Fruit fly (Drosophila melanogaster): Measurements from ENCODE around the gene CG10469.

CG10469 gene

DNA sequence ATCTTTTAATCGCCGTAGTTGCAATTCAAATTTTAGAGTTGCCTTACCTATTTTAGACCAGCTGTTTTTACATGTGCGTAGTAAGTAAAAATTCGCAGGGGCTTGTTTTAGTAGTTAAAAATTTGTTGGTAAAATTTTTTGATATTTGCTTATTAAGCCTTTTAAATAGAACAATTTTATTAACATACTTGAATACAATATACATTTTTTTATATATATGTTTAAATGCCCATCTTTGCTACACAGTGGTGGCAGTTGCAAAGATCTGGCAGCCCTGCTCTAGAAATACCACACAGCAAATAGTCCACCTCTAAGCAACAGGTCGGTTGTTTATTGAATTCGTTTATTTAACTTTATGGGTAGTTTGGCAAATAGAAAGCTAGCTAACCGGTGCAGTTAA is 1.6 kb upstream of the CG10469 start, which contains the start of the genes CG10467 and loj (continued):
- TF ChIP-seq dati (GFP tag; IDR thresholded peaks at IDR 0.05) (peak; percentile 80), nom (GFP tag; optimal IDR thresholded peaks at IDR 0.05) (no peak), CG12071 (GFP tag; optimal IDR thresholded peaks at IDR 0.05) (peak; percentile 43), CG11695 (GFP tag; IDR thresholded peaks at IDR 0.05) (peak; percentile 89), Dp (GFP tag; optimal IDR thresholded peaks at IDR 0.05) (peak; percentile 72), lilli (GFP tag; optimal IDR thresholded peaks at IDR 0.05) (peak; percentile 95), Vsx1 (GFP tag; optimal IDR thresholded peaks at IDR 0.05) (peak; percentile 73), sob (GFP tag; IDR thresholded peaks at IDR 0.05) (peak; percentile 98), NFAT (GFP tag; IDR thresholded peaks at IDR 0.05) (peak; percentile 97), salm (tag; optimal IDR thresholded peaks at IDR 0.05) (peak; percentile 84), peb (GFP tag; IDR thresholded peaks at IDR 0.05) (peak; percentile 92), CG1832 (GFP tag; optimal IDR thresholded peaks at IDR 0.05) (no peak), BEAF-32 (GFP tag; optimal IDR thresholded peaks at IDR 0.05) (peak; percentile 85), HLH54F (GFP tag; optimal IDR thresholded peaks at IDR 0.05) (peak; percentile 86), CG9876 (GFP tag; optimal IDR thresholded peaks at IDR 0.05) (peak; percentile 79), CG13624 (GFP tag; optimal IDR thresholded peaks at IDR 0.05) (peak; percentile 85), Scr (GFP tag; IDR thresholded peaks at IDR 0.05; ENCODE audit: partially characterized antibody) (peak; percentile 84), bab2 (GFP tag; optimal IDR thresholded peaks at IDR 0.05) (peak; percentile 88), fru (optimal IDR thresholded peaks at IDR 0.05) (no peak), CG12942 (GFP tag; optimal IDR thresholded peaks at IDR 0.05) (peak; percentile 98), Nf-YB (GFP tag; optimal IDR thresholded peaks at IDR 0.05) (peak; percentile 82), Rx (GFP tag; IDR thresholded peaks at IDR 0.05) (peak; percentile 94), H15 (GFP tag; IDR thresholded peaks at IDR 0.05) (peak; percentile 96), Mes4 (GFP tag; optimal IDR thresholded peaks at IDR 0.05) (peak; percentile 28), cas (GFP tag; IDR thresholded peaks at IDR 0.05) (peak; percentile 94), fd96Cb (tag; optimal IDR thresholded peaks at IDR 0.05) (peak; percentile 97), Lhr (GFP tag; optimal IDR thresholded peaks at IDR 0.05) (peak; percentile 90), CG4404 (GFP tag; IDR thresholded peaks at IDR 0.05) (peak; percentile 98), br (optimal IDR thresholded peaks at IDR 0.05) (no peak), CG33213 (GFP tag; optimal IDR thresholded peaks at IDR 0.05) (peak; percentile 59), cad (GFP tag; optimal IDR thresholded peaks at IDR 0.05) (no peak), mam (GFP tag; optimal IDR thresholded peaks at IDR 0.05) (peak; percentile 93), trem (tag; optimal IDR thresholded peaks at IDR 0.05) (peak; percentile 95), CG31441 (GFP tag; IDR thresholded peaks at IDR 0.05) (peak; percentile 96)

DNA sequence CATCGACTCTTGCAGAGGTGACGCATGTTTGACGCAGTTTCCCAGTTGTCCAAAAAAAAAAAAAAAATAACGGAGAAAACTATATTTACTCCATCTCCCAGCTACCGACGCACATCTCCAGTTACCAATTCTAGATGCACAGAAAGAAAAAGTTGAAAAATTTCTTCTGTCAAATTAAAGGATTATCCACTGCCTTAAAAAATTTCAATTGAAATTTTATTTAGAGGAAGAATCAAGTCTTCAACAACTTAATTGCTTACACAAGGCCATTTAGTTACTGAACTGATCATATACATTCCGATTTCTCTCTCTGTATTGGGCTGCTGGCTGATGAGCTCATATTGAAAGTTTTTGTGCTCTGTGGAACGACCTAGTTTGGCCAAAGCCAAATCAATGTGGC is 7.1 kb downstream of the CG10469 start:
- TF ChIP-seq Dbx (GFP tag; IDR thresholded peaks at IDR 0.05) (no peak), CG18262 (tag; optimal IDR thresholded peaks at IDR 0.05) (no peak), Ssrp (tag; optimal IDR thresholded peaks at IDR 0.05) (peak; percentile 14), Oli (tag; optimal IDR thresholded peaks at IDR 0.05) (peak; percentile 17), Dip3 (GFP tag; optimal IDR thresholded peaks at IDR 0.05) (peak; percentile 3), Rfx (GFP tag; IDR thresholded peaks at IDR 0.05) (no peak), CG11504 (tag; optimal IDR thresholded peaks at IDR 0.05) (peak; percentile 13), CG7786 (GFP tag; optimal IDR thresholded peaks at IDR 0.05) (peak; percentile 14), CG3847 (GFP tag; IDR thresholded peaks at IDR 0.05) (peak; percentile 58), CG9727 (GFP tag; optimal IDR thresholded peaks at IDR 0.05) (peak; percentile 23), Sox102F (GFP tag; optimal IDR thresholded peaks at IDR 0.05) (peak; percentile 49), CG15514 (GFP tag; optimal IDR thresholded peaks at IDR 0.05) (no peak), pum (GFP tag; optimal IDR thresholded peaks at IDR 0.05) (peak; percentile 22), CG10209 (GFP tag; optimal IDR thresholded peaks at IDR 0.05) (peak; percentile 6), CG31441 (GFP tag; IDR thresholded peaks at IDR 0.05) (0 out of 2 replicates have a peak, but pooled peaks have one; percentile 11), CG3995 (GFP tag; optimal IDR thresholded peaks at IDR 0.05) (no peak), Med (GFP tag) (peak; percentile 72), mam (GFP tag; optimal IDR thresholded peaks at IDR 0.05) (peak; percentile 47), jigr1 (GFP tag; IDR thresholded peaks at IDR 0.05) (no peak), CG12155 (GFP tag; optimal IDR thresholded peaks at IDR 0.05) (peak; percentile 23), grau (tag; optimal IDR thresholded peaks at IDR 0.05) (peak; percentile 54)
